Worm (Caenorhabditis elegans) whole organism, mixed stage, embryonic: ENCODE data around the gene ajm-1.

Experiments
- blmp-1 ChIP-seq: fragments of 150-350 bp; optimal IDR thresholded peaks from 2 replicates; lab custom pipeline; 2014; ENCODE audit warnings: missing biosample characterization, missing genetic modification characterization
- drap-1 ChIP-seq: fragments of 200-800 bp; sonication (Bioruptor generic); optimal IDR thresholded peaks from 3 replicates; lab custom pipeline; 2018; ENCODE audit warnings: mild to moderate bottlenecking, missing genetic modification characterization, missing compliant biosample characterization
- elt-1 ChIP-seq: sonication (generic microtip); optimal IDR thresholded peaks from 2 replicates; lab custom pipeline; 2017; ENCODE audit warnings: missing genetic modification characterization, mild to moderate bottlenecking, missing compliant biosample characterization, antibody characterized with exemption, moderate library complexity, borderline replicate concordance; ENCODE audit not compliant: insufficient read depth
- elt-3 ChIP-seq: fragments of 150-350 bp; optimal IDR thresholded peaks from 2 replicates; lab custom pipeline; 2014; ENCODE audit warnings: missing biosample characterization, missing genetic modification characterization
- lin-13 ChIP-seq: fragments of 150-350 bp; optimal IDR thresholded peaks from 2 replicates; lab custom pipeline; 2014; ENCODE audit warnings: missing biosample characterization, missing genetic modification characterization
- mep-1 ChIP-seq: fragments of 150-350 bp; optimal IDR thresholded peaks from 2 replicates; lab custom pipeline; 2017; ENCODE audit warnings: missing biosample characterization, missing genetic modification reagents, missing genetic modification characterization, inconsistent platforms
- nhr-2 ChIP-seq: fragments of 150-350 bp; optimal IDR thresholded peaks from 2 replicates; lab custom pipeline; 2014; ENCODE audit warnings: missing biosample characterization, missing genetic modification characterization
- nhr-28 ChIP-seq: fragments of 150-350 bp; optimal IDR thresholded peaks from 2 replicates; lab custom pipeline; 2014; ENCODE audit warnings: missing biosample characterization, missing genetic modification characterization
- snpc-4 ChIP-seq: fragments of 150-350 bp; optimal IDR thresholded peaks from 2 replicates; lab custom pipeline; 2014; ENCODE audit warnings: missing biosample characterization, missing genetic modification characterization
- unc-39 ChIP-seq: fragments of 150-350 bp; optimal IDR thresholded peaks from 2 replicates; lab custom pipeline; 2014; ENCODE audit warnings: missing biosample characterization, missing genetic modification characterization
- unc-62 ChIP-seq: fragments of 150-350 bp; optimal IDR thresholded peaks from 2 replicates; lab custom pipeline; 2014; ENCODE audit warnings: missing biosample characterization, missing genetic modification reagents, missing genetic modification characterization
- ztf-11 ChIP-seq: fragments of 150-350 bp; optimal IDR thresholded peaks from 2 replicates; lab custom pipeline; 2014; ENCODE audit warnings: missing biosample characterization, missing genetic modification characterization

DNA sequence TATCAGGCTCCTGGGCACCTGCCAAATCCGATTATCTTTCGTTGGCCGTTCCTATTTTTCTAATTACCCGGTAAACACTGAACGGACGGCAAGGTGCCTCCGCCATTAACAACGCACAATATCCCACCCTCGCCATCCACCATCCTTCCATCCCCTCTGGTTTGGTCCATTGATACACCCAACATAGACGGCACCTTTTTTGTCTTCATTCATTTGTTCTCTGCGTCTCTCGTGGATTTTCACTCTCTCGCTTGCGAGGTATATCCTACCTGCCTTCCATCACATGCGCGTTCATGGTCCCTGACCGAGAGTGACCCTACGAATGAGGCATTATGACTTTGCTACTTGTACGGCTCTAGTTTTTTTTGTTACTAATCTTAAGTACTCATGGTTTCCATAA lies 6.8 kb downstream of the ajm-1 start:
- no peak for TF ChIP-seq lin-13 (tag; lab: Kevin White, UChicago)
- TF ChIP-seq unc-62 (GFP tag; lab: Kevin White, UChicago) = no peak
- TF ChIP-seq elt-3 = no peak
- TF ChIP-seq nhr-2 (tag; lab: Kevin White, UChicago) = peak; percentile 92
- no peak for TF ChIP-seq elt-1
- no peak for TF ChIP-seq drap-1 (GFP tag; lab: Kevin White, UChicago)
- no peak for TF ChIP-seq ztf-11 (tag; lab: Kevin White, UChicago)
- TF ChIP-seq blmp-1 = no peak
- no peak for TF ChIP-seq snpc-4 (tag; lab: Kevin White, UChicago)
- no peak for TF ChIP-seq mep-1 (tag; lab: Kevin White, UChicago)
- TF ChIP-seq nhr-28 (tag; lab: Kevin White, UChicago) = no peak
- no peak for TF ChIP-seq unc-39 (tag; lab: Kevin White, UChicago)
